Fruit fly (Drosophila melanogaster): ENCODE measurements around the gene Odj.
A peak's percentile ranks its signal among the peaks of the same experiment; 100 is the strongest.

The Odj gene

DNA sequence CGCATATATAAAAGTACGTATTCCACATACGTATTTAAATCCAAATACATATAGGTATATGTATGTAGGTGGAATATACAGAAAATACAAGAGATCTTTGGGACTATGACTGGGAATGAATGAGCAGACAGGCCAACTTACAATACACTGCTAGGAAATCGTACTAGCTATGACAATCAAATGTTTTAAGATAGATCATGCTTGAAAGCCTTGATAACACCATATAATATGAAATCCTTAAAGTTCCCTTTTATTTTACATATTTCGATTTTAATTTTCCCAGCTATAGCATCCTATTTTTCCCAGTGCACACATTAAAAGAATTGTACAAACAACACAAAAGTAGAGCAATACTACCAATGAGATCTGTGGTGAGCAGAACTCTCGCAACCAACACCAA, 27.7 kb downstream of the Odj start (continued):
- TF ChIP-seq sob (GFP tag; IDR thresholded peaks at IDR 0.05) (peak; percentile 88), nom (GFP tag; optimal IDR thresholded peaks at IDR 0.05) (no peak), tap (tag; optimal IDR thresholded peaks at IDR 0.05) (peak; percentile 86), CG15601 (tag; optimal IDR thresholded peaks at IDR 0.05) (peak; percentile 67), Asciz (GFP tag; optimal IDR thresholded peaks at IDR 0.05) (peak; percentile 44), en (GFP tag; optimal IDR thresholded peaks at IDR 0.05) (peak; percentile 64), tup (GFP tag; optimal IDR thresholded peaks at IDR 0.05) (peak; percentile 34), CG6791 (GFP tag; IDR thresholded peaks at IDR 0.05; ENCODE audit: partially characterized antibody) (no peak), CG43689 (GFP tag; IDR thresholded peaks at IDR 0.05) (peak; percentile 65), row (GFP tag; IDR thresholded peaks at IDR 0.05) (peak; percentile 88), CG4820 (GFP tag; optimal IDR thresholded peaks at IDR 0.05) (peak; percentile 84), CG13123 (GFP tag; optimal IDR thresholded peaks at IDR 0.05) (no peak), cad (GFP tag; optimal IDR thresholded peaks at IDR 0.05) (no peak), Vsx1 (GFP tag; optimal IDR thresholded peaks at IDR 0.05) (peak; percentile 35), CG18011 (GFP tag; optimal IDR thresholded peaks at IDR 0.05) (peak; percentile 8), tx (GFP tag; optimal IDR thresholded peaks at IDR 0.05) (peak; percentile 33), CG6254 (GFP tag; optimal IDR thresholded peaks at IDR 0.05) (peak; percentile 13), yki (optimal IDR thresholded peaks at IDR 0.05) (no peak), seq (GFP tag; IDR thresholded peaks at IDR 0.05) (peak; percentile 79), CG8944 (GFP tag; optimal IDR thresholded peaks at IDR 0.05) (peak; percentile 75), pb (GFP tag; optimal IDR thresholded peaks at IDR 0.05) (peak; percentile 72), CG14050 (GFP tag; IDR thresholded peaks at IDR 0.05) (peak; percentile 74), onecut (GFP tag; IDR thresholded peaks at IDR 0.05) (peak; percentile 57), CG9932 (GFP tag; IDR thresholded peaks at IDR 0.05) (peak; percentile 89), Ptx1 (GFP tag; IDR thresholded peaks at IDR 0.05) (peak; percentile 90), CG4404 (GFP tag; IDR thresholded peaks at IDR 0.05) (peak; percentile 68; the same call in 1 of the 2 replicates), Awh (GFP tag; IDR thresholded peaks at IDR 0.05) (peak; percentile 85), CG1602 (GFP tag; optimal IDR thresholded peaks at IDR 0.05) (peak; percentile 55), CG14667 (GFP tag; IDR thresholded peaks at IDR 0.05) (peak; percentile 83), sens-2 (GFP tag; IDR thresholded peaks at IDR 0.05) (peak; percentile 63), ewg (GFP tag; optimal IDR thresholded peaks at IDR 0.05) (peak; percentile 52), CG6683 (GFP tag; optimal IDR thresholded peaks at IDR 0.05) (peak; percentile 57), zen (tag; optimal IDR thresholded peaks at IDR 0.05) (no peak), CG15514 (GFP tag; optimal IDR thresholded peaks at IDR 0.05) (peak; percentile 36), CG30403 (GFP tag; optimal IDR thresholded peaks at IDR 0.05) (peak; percentile 83), sd (tag; optimal IDR thresholded peaks at IDR 0.05) (peak; percentile 52), pfk (GFP tag; optimal IDR thresholded peaks at IDR 0.05) (no peak), CG32767 (GFP tag; IDR thresholded peaks at IDR 0.05) (peak; percentile 67; the same call in 1 of the 2 replicates), unpg (GFP tag; optimal IDR thresholded peaks at IDR 0.05) (peak; percentile 89), Lpt (GFP tag; optimal IDR thresholded peaks at IDR 0.05) (no peak), CG18764 (GFP tag; optimal IDR thresholded peaks at IDR 0.05) (peak; percentile 49), CG3847 (GFP tag; IDR thresholded peaks at IDR 0.05) (peak; percentile 84), sqz (GFP tag; optimal IDR thresholded peaks at IDR 0.05) (peak; percentile 65), Hr78 (GFP tag; optimal IDR thresholded peaks at IDR 0.05) (peak in 1 of 2 experiments; percentile 22), kah (GFP tag; optimal IDR thresholded peaks at IDR 0.05) (peak; percentile 81), fd3F (GFP tag; optimal IDR thresholded peaks at IDR 0.05) (peak; percentile 73), CG12391 (tag; optimal IDR thresholded peaks at IDR 0.05) (peak; percentile 75), CG10209 (GFP tag; optimal IDR thresholded peaks at IDR 0.05) (peak; percentile 68), jumu (GFP tag; optimal IDR thresholded peaks at IDR 0.05) (peak; percentile 72), CG34376 (GFP tag; optimal IDR thresholded peaks at IDR 0.05) (peak; percentile 41), Fer2 (tag; optimal IDR thresholded peaks at IDR 0.05) (peak; percentile 87)
